Worm (Caenorhabditis elegans) whole organism, L1 larva: ENCODE results near the gene Y51H7C.41.

Experiments
- C04F5.9 ChIP-seq: sonication (generic microtip); optimal IDR thresholded peaks from 2 replicates; lab custom pipeline; 2016; ENCODE audit warnings: missing genetic modification characterization, missing compliant biosample characterization
- aly-2 ChIP-seq: fragments of 150-350 bp; optimal IDR thresholded peaks from 2 replicates; lab custom pipeline; 2014; ENCODE audit warnings: missing biosample characterization, missing genetic modification characterization
- ces-1 ChIP-seq: fragments of 150-350 bp; optimal IDR thresholded peaks from 2 replicates; lab custom pipeline; 2014; ENCODE audit warnings: missing biosample characterization, missing genetic modification reagents, missing genetic modification characterization
- dpl-1 ChIP-seq, 3 experiments: fragments of 150-350 bp in 2 of 3; sonication (generic microtip) in 1 of 3; optimal IDR thresholded peaks; 2 replicates each; lab custom pipeline; 2014 to 2017; ENCODE audit warnings: missing biosample characterization in 3 of 3, missing genetic modification characterization in 3 of 3, missing genetic modification reagents in 3 of 3
- fkh-10 ChIP-seq: sonication (generic microtip); optimal IDR thresholded peaks from 2 replicates; lab custom pipeline; 2017; ENCODE audit warnings: missing biosample characterization, missing genetic modification reagents, missing genetic modification characterization
- hlh-17 ChIP-seq: fragments of 200-800 bp; sonication (Bioruptor generic); optimal IDR thresholded peaks from 2 replicates; lab custom pipeline; 2018; ENCODE audit warnings: missing genetic modification characterization, mild to moderate bottlenecking, missing compliant biosample characterization, moderate library complexity, borderline replicate concordance
- lin-13 ChIP-seq: fragments of 150-350 bp; optimal IDR thresholded peaks from 2 replicates; lab custom pipeline; 2014; ENCODE audit warnings: missing biosample characterization, missing genetic modification reagents, missing genetic modification characterization
- nhr-76 ChIP-seq: sonication (generic microtip); optimal IDR thresholded peaks from 2 replicates; lab custom pipeline; 2017; ENCODE audit warnings: missing biosample characterization, missing genetic modification characterization
- rnt-1 ChIP-seq: sonication (generic microtip); optimal IDR thresholded peaks from 2 replicates; lab custom pipeline; 2016; ENCODE audit warnings: mild to moderate bottlenecking, missing genetic modification characterization, moderate library complexity, missing compliant biosample characterization
- snpc-4 ChIP-seq: fragments of 150-350 bp; optimal IDR thresholded peaks from 2 replicates; lab custom pipeline; 2014; ENCODE audit warnings: missing biosample characterization, missing genetic modification characterization
- unc-62 ChIP-seq: fragments of 150-350 bp; optimal IDR thresholded peaks from 2 replicates; lab custom pipeline; 2014; ENCODE audit warnings: missing biosample characterization, missing genetic modification reagents, missing genetic modification characterization

- TF ChIP-seq ces-1 (GFP tag; lab: Kevin White, UChicago) (no peak), unc-62 (GFP tag; lab: Kevin White, UChicago) (no peak), nhr-76 (tag; lab: Kevin White, UChicago) (no peak), C04F5.9 (tag; lab: Kevin White, UChicago) (no peak), rnt-1 (no peak), lin-13 (GFP tag; lab: Kevin White, UChicago) (no peak), hlh-17 (GFP tag; lab: Kevin White, UChicago) (no peak), dpl-1 (GFP tag; optimal IDR thresholded peaks at IDR 0.05; lab: Kevin White, UChicago) (no peak), snpc-4 (tag; lab: Kevin White, UChicago) (no peak), fkh-10 (GFP tag; lab: Kevin White, UChicago) (no peak), aly-2 (tag; lab: Kevin White, UChicago) (no peak)
Observed at ce11 chrII:1444911-1445310, 41.8 kb downstream of the Y51H7C.41 start, which contains the start of gene scl-17.
